Worm (Caenorhabditis elegans): ENCODE data around the gene F14D2.11.

- TF ChIP-seq elt-3 (tag; optimal IDR thresholded peaks at IDR 0.05) (no peak), ceh-39 (tag; optimal IDR thresholded peaks at IDR 0.05) (no peak), nhr-237 (tag; optimal IDR thresholded peaks at IDR 0.05) (no peak), ztf-11 (tag; optimal IDR thresholded peaks at IDR 0.05) (no peak), elt-1 (tag; optimal IDR thresholded peaks at IDR 0.05; ENCODE audit: borderline replicate concordance, insufficient read depth) (no peak), lin-13 (tag; optimal IDR thresholded peaks at IDR 0.05) (no peak), pha-4 (tag; optimal IDR thresholded peaks at IDR 0.05) (no peak), nhr-12 (tag; optimal IDR thresholded peaks at IDR 0.05) (no peak), nhr-76 (tag; optimal IDR thresholded peaks at IDR 0.05) (no peak)
Observed at ce11 chrII:3378275-3378674, 36.4 kb upstream of the F14D2.11 start, which contains the start of gene Y49F6C.2.

Measured in whole organism, mixed stage, embryonic.